Worm (Caenorhabditis elegans) whole organism, mixed stage, embryonic: ENCODE data around the gene gmn-1.

ENCODE experiments used
- M03D4.4 ChIP-seq: sonication (generic microtip); optimal IDR thresholded peaks from 2 replicates; lab custom pipeline; 2017; ENCODE audit warnings: mild to moderate bottlenecking, missing genetic modification characterization, missing compliant biosample characterization
- bed-3 ChIP-seq: fragments of 200-800 bp; sonication (Bioruptor generic); optimal IDR thresholded peaks from 3 replicates; lab custom pipeline; 2018; ENCODE audit warnings: mild to moderate bottlenecking, missing genetic modification characterization, moderate library complexity, missing compliant biosample characterization
- blmp-1 ChIP-seq: fragments of 150-350 bp; optimal IDR thresholded peaks from 2 replicates; lab custom pipeline; 2014; ENCODE audit warnings: missing biosample characterization, missing genetic modification characterization
- ceh-39 ChIP-seq: fragments of 150-350 bp; optimal IDR thresholded peaks from 2 replicates; lab custom pipeline; 2014; ENCODE audit warnings: missing biosample characterization, missing genetic modification characterization
- ceh-43 ChIP-seq: fragments of 200-800 bp; sonication (Bioruptor generic); optimal IDR thresholded peaks from 2 replicates; lab custom pipeline; 2018; ENCODE audit warnings: mild to moderate bottlenecking, missing genetic modification characterization, moderate library complexity, missing compliant biosample characterization
- ceh-83 ChIP-seq: fragments of 200-800 bp; sonication (Bioruptor generic); optimal IDR thresholded peaks from 2 replicates; lab custom pipeline; 2018; ENCODE audit warnings: mild to moderate bottlenecking, missing genetic modification characterization, missing compliant biosample characterization
- ces-1 ChIP-seq: fragments of 150-350 bp; optimal IDR thresholded peaks from 2 replicates; lab custom pipeline; 2014; ENCODE audit warnings: missing biosample characterization, missing genetic modification reagents, missing genetic modification characterization
- cnd-1 ChIP-seq: fragments of 200-800 bp; sonication (Bioruptor generic); optimal IDR thresholded peaks from 2 replicates; lab custom pipeline; 2018; ENCODE audit warnings: mild to moderate bottlenecking, missing genetic modification characterization, missing compliant biosample characterization
- drap-1 ChIP-seq: fragments of 200-800 bp; sonication (Bioruptor generic); optimal IDR thresholded peaks from 3 replicates; lab custom pipeline; 2018; ENCODE audit warnings: mild to moderate bottlenecking, missing genetic modification characterization, missing compliant biosample characterization
- elt-1 ChIP-seq: sonication (generic microtip); optimal IDR thresholded peaks from 2 replicates; lab custom pipeline; 2017; ENCODE audit warnings: missing genetic modification characterization, mild to moderate bottlenecking, missing compliant biosample characterization, antibody characterized with exemption, moderate library complexity, borderline replicate concordance; ENCODE audit not compliant: insufficient read depth
- elt-3 ChIP-seq: fragments of 150-350 bp; optimal IDR thresholded peaks from 2 replicates; lab custom pipeline; 2014; ENCODE audit warnings: missing biosample characterization, missing genetic modification characterization
- flh-1 ChIP-seq: fragments of 200-800 bp; sonication (Bioruptor generic); optimal IDR thresholded peaks from 2 replicates; lab custom pipeline; 2018; ENCODE audit warnings: mild to moderate bottlenecking, missing genetic modification characterization, moderate library complexity, missing compliant biosample characterization
- ham-2 ChIP-seq: fragments of 200-800 bp; sonication (Bioruptor generic); optimal IDR thresholded peaks from 2 replicates; lab custom pipeline; 2018; ENCODE audit warnings: mild to moderate bottlenecking, missing genetic modification characterization, missing compliant biosample characterization
- hlh-1 ChIP-seq: fragments of 150-350 bp; optimal IDR thresholded peaks from 2 replicates; lab custom pipeline; 2014; ENCODE audit warnings: missing biosample characterization, missing genetic modification reagents, missing genetic modification characterization
- lin-13 ChIP-seq: fragments of 150-350 bp; optimal IDR thresholded peaks from 2 replicates; lab custom pipeline; 2014; ENCODE audit warnings: missing biosample characterization, missing genetic modification characterization
- lin-32 ChIP-seq: fragments of 200-800 bp; sonication (Bioruptor generic); optimal IDR thresholded peaks from 2 replicates; lab custom pipeline; 2018; ENCODE audit warnings: mild to moderate bottlenecking, missing genetic modification characterization, missing compliant biosample characterization
- lsy-2 ChIP-seq: fragments of 150-350 bp; optimal IDR thresholded peaks from 2 replicates; lab custom pipeline; 2014; ENCODE audit warnings: missing biosample characterization, missing genetic modification characterization
- mab-5 ChIP-seq: fragments of 150-350 bp; optimal IDR thresholded peaks from 2 replicates; lab custom pipeline; 2014; ENCODE audit warnings: missing biosample characterization, missing genetic modification characterization
- mep-1 ChIP-seq: fragments of 150-350 bp; optimal IDR thresholded peaks from 2 replicates; lab custom pipeline; 2017; ENCODE audit warnings: missing biosample characterization, missing genetic modification reagents, missing genetic modification characterization, inconsistent platforms
- mls-2 ChIP-seq: sonication (generic microtip); optimal IDR thresholded peaks from 2 replicates; lab custom pipeline; 2016; ENCODE audit warnings: mild to moderate bottlenecking, missing genetic modification characterization, moderate library complexity, missing compliant biosample characterization
- nhr-12 ChIP-seq: fragments of 150-350 bp; optimal IDR thresholded peaks from 2 replicates; lab custom pipeline; 2014; ENCODE audit warnings: missing biosample characterization, missing genetic modification characterization
- nhr-2 ChIP-seq: fragments of 150-350 bp; optimal IDR thresholded peaks from 2 replicates; lab custom pipeline; 2014; ENCODE audit warnings: missing biosample characterization, missing genetic modification characterization
- nhr-237 ChIP-seq: fragments of 150-350 bp; optimal IDR thresholded peaks from 2 replicates; lab custom pipeline; 2014; ENCODE audit warnings: missing biosample characterization, missing genetic modification characterization
- nhr-28 ChIP-seq: fragments of 150-350 bp; optimal IDR thresholded peaks from 2 replicates; lab custom pipeline; 2014; ENCODE audit warnings: missing biosample characterization, missing genetic modification characterization
- nhr-76 ChIP-seq: sonication (generic microtip); optimal IDR thresholded peaks from 2 replicates; lab custom pipeline; 2017; ENCODE audit warnings: missing biosample characterization, missing genetic modification characterization
- pha-4 ChIP-seq: fragments of 150-350 bp; optimal IDR thresholded peaks from 2 replicates; lab custom pipeline; 2018; ENCODE audit warnings: missing biosample characterization, missing genetic modification reagents, missing genetic modification characterization
- sem-2 ChIP-seq: fragments of 200-800 bp; sonication (Bioruptor generic); optimal IDR thresholded peaks from 2 replicates; lab custom pipeline; 2018; ENCODE audit warnings: mild to moderate bottlenecking, missing genetic modification characterization, missing compliant biosample characterization
- snpc-4 ChIP-seq: fragments of 150-350 bp; optimal IDR thresholded peaks from 2 replicates; lab custom pipeline; 2014; ENCODE audit warnings: missing biosample characterization, missing genetic modification characterization
- sptf-1 ChIP-seq: sonication (generic microtip); optimal IDR thresholded peaks from 2 replicates; lab custom pipeline; 2017; ENCODE audit warnings: mild to moderate bottlenecking, missing genetic modification characterization, moderate library complexity, missing compliant biosample characterization
- tbx-8 ChIP-seq: fragments of 200-800 bp; sonication (Bioruptor generic); optimal IDR thresholded peaks from 2 replicates; lab custom pipeline; 2018; ENCODE audit warnings: mild to moderate bottlenecking, missing genetic modification characterization, moderate library complexity, missing compliant biosample characterization
- unc-120 ChIP-seq: sonication (generic microtip); optimal IDR thresholded peaks from 2 replicates; lab custom pipeline; 2017; ENCODE audit warnings: missing genetic modification characterization, missing compliant biosample characterization; ENCODE audit not compliant: poor library complexity, severe bottlenecking
- unc-39 ChIP-seq: fragments of 150-350 bp; optimal IDR thresholded peaks from 2 replicates; lab custom pipeline; 2014; ENCODE audit warnings: missing biosample characterization, missing genetic modification characterization
- unc-62 ChIP-seq: fragments of 150-350 bp; optimal IDR thresholded peaks from 2 replicates; lab custom pipeline; 2014; ENCODE audit warnings: missing biosample characterization, missing genetic modification reagents, missing genetic modification characterization
- zip-8 ChIP-seq: fragments of 150-350 bp; optimal IDR thresholded peaks from 2 replicates; lab custom pipeline; 2014; ENCODE audit warnings: missing biosample characterization, missing genetic modification characterization
- ztf-11 ChIP-seq: fragments of 150-350 bp; optimal IDR thresholded peaks from 2 replicates; lab custom pipeline; 2014; ENCODE audit warnings: missing biosample characterization, missing genetic modification characterization

gmn-1 gene

DNA sequence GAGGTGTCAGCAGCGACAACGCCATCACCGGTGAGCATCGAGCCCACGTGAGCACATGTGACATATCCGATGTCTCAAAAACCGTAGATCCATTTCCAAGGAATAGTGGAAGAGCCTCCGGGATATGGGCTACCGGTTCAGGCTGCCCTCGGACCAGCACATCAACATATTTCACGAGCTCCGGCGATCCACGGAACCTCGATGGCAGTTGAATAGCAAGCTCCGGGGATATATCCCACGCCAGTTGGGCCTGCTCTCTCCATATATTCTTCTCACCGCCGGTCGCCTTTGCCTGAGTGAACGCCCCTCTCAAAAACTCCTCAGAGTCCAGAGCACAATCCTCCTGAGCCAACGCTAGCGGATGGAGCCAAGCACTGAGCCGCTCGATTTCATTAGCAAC lies 34.7 kb upstream of the gmn-1 start:
- TF ChIP-seq cnd-1 (tag; lab: Kevin White, UChicago) (no peak), nhr-2 (tag; lab: Kevin White, UChicago) (no peak), sem-2 (GFP tag; lab: Kevin White, UChicago) (no peak)

DNA sequence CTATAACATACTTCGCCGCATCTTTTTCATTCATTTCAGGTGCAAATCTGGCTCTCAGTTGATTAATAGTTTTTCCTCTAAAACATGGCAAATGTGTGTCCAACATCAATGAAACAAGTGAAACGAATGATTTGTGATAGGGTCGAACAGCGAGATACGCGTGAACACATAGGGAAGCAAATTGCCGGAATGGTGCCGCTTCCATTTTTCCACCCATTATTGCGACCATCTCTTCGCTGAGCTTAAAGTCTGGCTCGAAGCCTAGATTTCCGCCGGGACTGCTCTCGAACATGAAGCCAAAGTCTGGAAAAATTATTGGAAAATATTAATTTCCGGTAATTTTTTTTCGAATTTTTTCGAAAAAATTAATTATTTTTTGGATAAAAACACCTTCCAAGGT lies 28.2 kb upstream of the gmn-1 start:
- TF ChIP-seq hlh-1 (tag; lab: Kevin White, UChicago) = no peak
- TF ChIP-seq M03D4.4 (tag; lab: Kevin White, UChicago) = no peak
- TF ChIP-seq sptf-1 (tag; lab: Kevin White, UChicago) = no peak
- no peak for TF ChIP-seq tbx-8
- no peak for TF ChIP-seq nhr-237
- no peak for TF ChIP-seq unc-62
- TF ChIP-seq bed-3 (GFP tag; lab: Kevin White, UChicago) = no peak
- no peak for TF ChIP-seq lsy-2
- TF ChIP-seq ceh-83 (GFP tag; lab: Kevin White, UChicago) = no peak
- TF ChIP-seq nhr-12 = no peak
- no peak for TF ChIP-seq ces-1
- no peak for TF ChIP-seq unc-120 (tag; lab: Kevin White, UChicago)
- TF ChIP-seq nhr-76 = no peak
- TF ChIP-seq ceh-39 = no peak
- TF ChIP-seq nhr-28 (tag; lab: Kevin White, UChicago) = no peak
- no peak for TF ChIP-seq snpc-4 (tag; lab: Kevin White, UChicago)
- no peak for TF ChIP-seq blmp-1 (tag; lab: Kevin White, UChicago)
- TF ChIP-seq, all 35 proteins: peak for 0

DNA sequence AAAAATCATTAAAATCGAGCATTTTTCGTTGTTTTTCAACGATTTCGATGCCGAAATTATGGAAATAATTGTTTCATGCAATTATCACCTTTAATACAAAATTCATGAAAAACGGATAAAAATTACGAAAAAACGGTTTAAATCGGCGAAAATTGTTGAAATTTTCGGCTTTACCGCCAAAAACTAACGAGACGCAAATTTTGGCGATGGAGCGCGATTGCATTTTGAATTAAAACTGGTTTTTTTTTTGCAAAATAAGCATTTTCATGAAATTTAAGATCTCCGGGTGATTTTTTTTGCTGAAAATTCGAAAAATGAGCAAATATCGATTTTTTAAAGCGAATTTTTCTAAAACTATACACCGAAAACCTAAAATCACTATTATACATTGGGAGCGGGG lies 26.0 kb upstream of the gmn-1 start:
- TF ChIP-seq snpc-4 (tag; lab: Kevin White, UChicago) = no peak
- TF ChIP-seq nhr-28 (tag; lab: Kevin White, UChicago) = no peak
- no peak for TF ChIP-seq sem-2 (GFP tag; lab: Kevin White, UChicago)
- TF ChIP-seq nhr-237 = no peak
- TF ChIP-seq nhr-12 = no peak
- TF ChIP-seq cnd-1 (tag; lab: Kevin White, UChicago) = no peak
- TF ChIP-seq unc-62 = no peak
- no peak for TF ChIP-seq nhr-76
- TF ChIP-seq nhr-2 (tag; lab: Kevin White, UChicago) = no peak
- no peak for TF ChIP-seq ceh-43 (GFP tag; lab: Kevin White, UChicago)
- TF ChIP-seq drap-1 (GFP tag; lab: Kevin White, UChicago) = no peak
- TF ChIP-seq tbx-8 = no peak
- TF ChIP-seq pha-4 (tag; lab: Kevin White, UChicago) = no peak
- TF ChIP-seq lin-13 = no peak

DNA sequence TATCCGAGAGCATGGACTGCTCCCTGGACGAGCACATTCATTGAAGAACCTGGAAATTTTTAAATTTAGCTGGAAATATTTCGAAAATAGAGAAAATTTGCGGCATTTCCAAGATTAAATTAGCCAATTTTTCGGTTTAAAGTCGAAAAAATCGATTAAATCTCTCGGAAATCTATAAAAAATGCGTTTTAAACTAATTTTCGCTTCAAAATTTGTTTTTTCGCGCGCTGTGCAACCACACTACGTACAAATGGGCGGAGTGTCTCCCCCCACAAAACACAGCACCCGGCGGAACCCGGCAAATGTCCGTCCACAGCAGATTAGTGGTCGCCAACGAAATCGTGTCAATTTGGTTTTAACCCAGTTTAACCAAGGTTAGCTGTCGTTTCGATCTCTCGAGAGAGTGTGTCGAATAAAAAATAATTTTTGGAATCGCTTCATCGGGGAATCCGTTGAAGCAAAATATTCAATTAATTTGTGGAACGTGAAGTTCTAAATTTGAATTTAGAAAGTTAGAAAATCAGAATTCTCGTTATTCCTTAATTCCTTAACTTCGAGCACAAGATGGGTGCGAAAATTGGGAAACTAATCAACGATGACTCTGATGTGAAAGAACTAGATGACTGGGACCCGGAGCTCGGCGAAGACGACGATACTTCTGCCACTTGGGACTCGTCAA lies 25.1 kb upstream of the gmn-1 start, which contains the start of the genes tim-1 and Y75B8A.23:
tim-1 (minus strand) TSS at position 51 of the 679 bp plus-strand sequence.
Y75B8A.23 (plus strand) TSS at position 547 of the 679 bp plus-strand sequence.
- TF ChIP-seq ces-1 (peak; percentile 92), unc-62 (peak; percentile 59), tbx-8 (peak; percentile 60), ceh-39 (peak; percentile 87), ceh-83 (GFP tag; lab: Kevin White, UChicago) (peak; percentile 69), zip-8 (no peak), nhr-76 (no peak), mab-5 (tag; lab: Kevin White, UChicago) (no peak), drap-1 (GFP tag; lab: Kevin White, UChicago) (peak; percentile 76), unc-120 (tag; lab: Kevin White, UChicago) (peak; percentile 36), sptf-1 (tag; lab: Kevin White, UChicago) (peak; percentile 63), unc-39 (tag; lab: Kevin White, UChicago) (no peak), lsy-2 (peak; percentile 66), hlh-1 (tag; lab: Kevin White, UChicago) (peak; percentile 22), bed-3 (GFP tag; lab: Kevin White, UChicago) (no peak), flh-1 (no peak), M03D4.4 (tag; lab: Kevin White, UChicago) (peak; percentile 49), nhr-2 (tag; lab: Kevin White, UChicago) (peak; percentile 16), snpc-4 (tag; lab: Kevin White, UChicago) (no peak), elt-3 (peak; percentile 69), nhr-28 (tag; lab: Kevin White, UChicago) (no peak), nhr-12 (peak; percentile 28), blmp-1 (tag; lab: Kevin White, UChicago) (no peak), ham-2 (peak; percentile 44), ztf-11 (tag; lab: Kevin White, UChicago) (no peak), lin-13 (peak; percentile 90), mls-2 (peak; percentile 55), lin-32 (GFP tag; lab: Kevin White, UChicago) (no peak), nhr-237 (peak; percentile 85), ceh-43 (GFP tag; lab: Kevin White, UChicago) (peak; percentile 24), pha-4 (tag; lab: Kevin White, UChicago) (peak; percentile 76), cnd-1 (tag; lab: Kevin White, UChicago) (peak; percentile 68), mep-1 (peak; percentile 93), elt-1 (no peak), sem-2 (GFP tag; lab: Kevin White, UChicago) (peak; percentile 25)
- TF ChIP-seq, all 35 proteins: peak for 23
